Worm (Caenorhabditis elegans) whole organism, early embryonic: ENCODE data around the gene meg-2.

Experiments used
- B0310.2 ChIP-seq: sonication (generic microtip); optimal IDR thresholded peaks from 2 replicates; lab custom pipeline; 2016; ENCODE audit warnings: mild to moderate bottlenecking, missing genetic modification characterization, missing compliant biosample characterization
- F13C5.2 ChIP-seq: sonication (generic microtip); optimal IDR thresholded peaks from 2 replicates; lab custom pipeline; 2017; ENCODE audit warnings: mild to moderate bottlenecking, missing genetic modification characterization, inconsistent platforms, missing compliant biosample characterization
- aly-1 ChIP-seq: sonication (generic microtip); optimal IDR thresholded peaks from 2 replicates; lab custom pipeline; 2016; ENCODE audit warnings: missing genetic modification characterization, missing compliant biosample characterization
- ama-1 ChIP-seq: fragments of 150-350 bp; optimal IDR thresholded peaks from 2 replicates; lab custom pipeline; 2014
- ceh-13 ChIP-seq: fragments of 200-800 bp; sonication (Bioruptor generic); optimal IDR thresholded peaks from 2 replicates; lab custom pipeline; 2018; ENCODE audit warnings: mild to moderate bottlenecking, missing genetic modification characterization, missing compliant biosample characterization
- ceh-36 ChIP-seq: sonication (generic microtip); optimal IDR thresholded peaks from 2 replicates; lab custom pipeline; 2016; ENCODE audit warnings: missing genetic modification characterization, inconsistent platforms, missing compliant biosample characterization
- ets-7 ChIP-seq: sonication (generic microtip); optimal IDR thresholded peaks from 2 replicates; lab custom pipeline; 2016; ENCODE audit warnings: missing genotype, missing genetic modification characterization, missing compliant biosample characterization
- flt-1 ChIP-seq: fragments of 200-800 bp; sonication (Bioruptor generic); IDR thresholded peaks from 2 replicates; pipeline ENCODE4 v1.3.6; 2022; ENCODE audit warnings: missing genetic modification characterization, missing compliant biosample characterization
- hmbx-1 ChIP-seq: sonication (generic microtip); optimal IDR thresholded peaks from 2 replicates; lab custom pipeline; 2016; ENCODE audit warnings: mild to moderate bottlenecking, missing genetic modification characterization, missing compliant biosample characterization
- hmg-4 ChIP-seq: fragments of 200-800 bp; sonication (Bioruptor generic); optimal IDR thresholded peaks from 2 replicates; lab custom pipeline; 2018; ENCODE audit warnings: mild to moderate bottlenecking, missing genetic modification characterization, missing compliant biosample characterization
- hnd-1 ChIP-seq: sonication (generic microtip); optimal IDR thresholded peaks from 2 replicates; lab custom pipeline; 2016; ENCODE audit warnings: missing genetic modification characterization, missing compliant biosample characterization
- pes-1 ChIP-seq: fragments of 200-800 bp; sonication (Bioruptor generic); IDR thresholded peaks from 2 replicates; pipeline ENCODE4 v1.3.6; 2022; ENCODE audit warnings: missing genetic modification reagents, missing genetic modification characterization, missing compliant biosample characterization
- scrt-1 ChIP-seq: fragments of 200-800 bp; sonication (Bioruptor generic); IDR thresholded peaks from 2 replicates; pipeline ENCODE4 v1.3.6; 2022; ENCODE audit warnings: missing genetic modification characterization, missing compliant biosample characterization
- sea-1 ChIP-seq: fragments of 200-800 bp; sonication (Bioruptor generic); conservative IDR thresholded peaks from 2 replicates; pipeline ENCODE4 v1.3.6; 2022; ENCODE audit warnings: missing genetic modification characterization, missing compliant biosample characterization
- tbx-11 ChIP-seq: fragments of 200-800 bp; sonication (Bioruptor generic); IDR thresholded peaks from 2 replicates; pipeline ENCODE4 v1.3.6; 2022; ENCODE audit warnings: missing genetic modification characterization, missing compliant biosample characterization
- tbx-37 ChIP-seq: fragments of 200-800 bp; sonication (Bioruptor generic); conservative IDR thresholded peaks from 2 replicates; pipeline ENCODE4 v1.3.6; 2022; ENCODE audit warnings: missing genetic modification reagents, missing genetic modification characterization, missing compliant biosample characterization
- tra-4 ChIP-seq: sonication (generic microtip); optimal IDR thresholded peaks from 2 replicates; lab custom pipeline; 2017; ENCODE audit warnings: missing genetic modification characterization, missing compliant biosample characterization

Gene meg-2

DNA sequence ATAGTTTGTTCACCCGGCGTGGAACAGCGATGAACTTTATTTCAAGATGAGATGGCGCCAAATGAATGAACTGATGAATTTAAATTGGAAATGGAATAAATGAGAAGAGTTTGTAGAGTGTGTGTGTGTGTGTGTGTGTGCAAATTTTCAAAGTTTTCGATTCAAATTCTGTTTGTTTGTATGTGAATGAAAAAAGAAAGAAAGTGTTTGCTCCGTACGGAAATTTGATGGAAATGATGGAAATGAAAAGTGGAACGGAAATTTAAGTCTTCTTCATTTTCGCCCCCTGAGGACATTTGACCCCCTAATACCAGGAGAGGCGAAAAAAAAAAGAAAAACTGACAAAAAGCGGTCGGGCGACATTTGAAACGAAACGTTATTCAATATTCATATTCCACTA is 47.8 kb downstream of the meg-2 start:
- no peak for TF ChIP-seq ama-1 (lab: Kevin White, UChicago)
- no peak for TF ChIP-seq ets-7 (tag; lab: Kevin White, UChicago)
- TF ChIP-seq scrt-1 (GFP tag; lab: Robert Waterston, UW), result no peak
- TF ChIP-seq tra-4 (tag; lab: Kevin White, UChicago), result no peak
- TF ChIP-seq hmbx-1 (tag; lab: Kevin White, UChicago), result no peak
- no peak for TF ChIP-seq ceh-13 (GFP tag; lab: Kevin White, UChicago)
- no peak for TF ChIP-seq pes-1 (GFP tag; lab: Robert Waterston, UW)
- TF ChIP-seq sea-1, result no peak
- TF ChIP-seq B0310.2, result no peak
- no peak for TF ChIP-seq ceh-36 (tag; lab: Kevin White, UChicago)
- TF ChIP-seq tbx-11 (GFP tag; lab: Robert Waterston, UW), result no peak
- TF ChIP-seq flt-1 (GFP tag; lab: Robert Waterston, UW), result no peak
- TF ChIP-seq hmg-4 (GFP tag; lab: Kevin White, UChicago), result no peak
- TF ChIP-seq F13C5.2 (tag; lab: Kevin White, UChicago), result no peak

DNA sequence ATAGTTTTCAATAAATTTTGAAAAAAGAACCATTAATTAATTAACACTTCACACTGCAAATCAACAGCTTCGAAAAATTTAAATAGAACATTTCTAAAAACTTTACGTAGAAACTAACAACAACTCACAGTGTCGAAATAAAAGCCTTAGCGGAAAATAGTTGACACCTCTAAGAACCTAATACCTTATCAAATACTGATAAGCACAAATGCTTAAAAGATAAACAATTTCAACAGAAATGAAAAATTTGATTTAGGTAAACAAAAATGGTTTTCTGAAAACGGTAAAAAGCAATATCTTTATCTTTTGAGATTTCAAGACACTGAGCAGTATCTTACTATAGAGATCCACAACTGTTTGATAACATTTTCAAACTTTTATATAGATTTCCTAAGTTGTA is 49.1 kb downstream of the meg-2 start:
- TF ChIP-seq flt-1 (GFP tag; lab: Robert Waterston, UW) (no peak), sea-1 (no peak), tbx-37 (no peak), scrt-1 (GFP tag; lab: Robert Waterston, UW) (no peak), hnd-1 (no peak), ceh-36 (tag; lab: Kevin White, UChicago) (no peak), pes-1 (GFP tag; lab: Robert Waterston, UW) (no peak), hmbx-1 (tag; lab: Kevin White, UChicago) (no peak), hmg-4 (GFP tag; lab: Kevin White, UChicago) (no peak), B0310.2 (no peak), tra-4 (tag; lab: Kevin White, UChicago) (no peak), ets-7 (tag; lab: Kevin White, UChicago) (no peak), tbx-11 (GFP tag; lab: Robert Waterston, UW) (no peak), ama-1 (lab: Kevin White, UChicago) (no peak), ceh-13 (GFP tag; lab: Kevin White, UChicago) (no peak)

DNA sequence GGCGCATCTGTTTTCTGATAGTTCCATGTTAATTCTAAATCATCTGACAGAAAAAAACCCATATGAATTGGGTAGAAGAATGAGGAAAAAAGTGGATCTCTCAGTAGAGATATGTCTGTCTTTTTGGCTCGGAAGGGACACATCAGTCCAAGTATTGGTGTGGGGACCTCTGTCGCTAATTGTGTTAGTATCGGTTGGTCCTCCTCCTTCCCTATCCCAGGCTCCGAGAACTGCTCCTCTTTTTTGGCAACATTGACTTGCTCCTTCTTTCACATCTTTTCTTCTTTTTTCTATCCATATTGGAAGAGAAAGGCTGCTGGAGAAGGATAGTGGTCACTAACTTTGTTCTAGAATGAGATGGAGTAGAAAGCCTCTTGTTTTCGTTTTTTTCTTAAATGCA is 50.0 kb downstream of the meg-2 start:
- TF ChIP-seq scrt-1 (GFP tag; lab: Robert Waterston, UW) (no peak), sea-1 (no peak)

DNA sequence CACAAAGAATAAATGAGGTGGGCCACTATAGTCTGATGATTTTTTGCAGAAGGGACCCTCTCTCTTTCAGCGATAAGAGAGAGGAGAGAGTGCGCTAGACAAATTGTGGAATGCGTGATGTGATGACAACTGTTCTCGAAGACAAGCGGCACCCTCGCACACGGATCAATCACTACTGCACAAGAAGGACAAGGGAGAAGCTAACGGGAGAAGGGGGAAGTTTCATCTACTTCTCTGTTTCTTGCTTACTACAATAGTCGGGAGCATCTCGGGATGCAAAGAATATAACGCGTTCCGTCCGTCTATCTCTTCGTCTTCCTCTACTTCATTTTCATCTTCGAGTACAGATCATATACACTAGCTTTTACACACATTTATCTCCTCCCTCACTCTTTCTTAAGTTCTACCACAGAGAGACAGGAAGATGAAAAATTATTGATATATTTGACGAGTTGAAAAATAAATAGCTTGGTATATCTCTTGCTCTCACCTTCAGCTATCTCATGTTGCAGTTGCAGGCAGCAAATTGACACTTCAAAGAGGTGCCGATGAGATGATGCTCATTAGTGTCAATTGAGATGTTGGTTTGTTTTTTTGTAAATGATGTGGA is 52.5 kb downstream of the meg-2 start:
- TF ChIP-seq aly-1 (tag; lab: Kevin White, UChicago) (no peak), tbx-11 (GFP tag; lab: Robert Waterston, UW) (no peak), scrt-1 (GFP tag; lab: Robert Waterston, UW) (no peak), ceh-36 (tag; lab: Kevin White, UChicago) (no peak), tbx-37 (no peak), hmg-4 (GFP tag; lab: Kevin White, UChicago) (no peak), ceh-13 (GFP tag; lab: Kevin White, UChicago) (no peak), F13C5.2 (tag; lab: Kevin White, UChicago) (no peak), ama-1 (lab: Kevin White, UChicago) (no peak), pes-1 (GFP tag; lab: Robert Waterston, UW) (no peak), sea-1 (no peak), tra-4 (tag; lab: Kevin White, UChicago) (no peak), hnd-1 (no peak), B0310.2 (no peak), ets-7 (tag; lab: Kevin White, UChicago) (no peak)
